Worm (Caenorhabditis elegans): ENCODE measurements around the gene clec-29.

clec-29 gene

ce11 chrV:16692988-16693387 is 46.0 kb downstream of the clec-29 start:
- TF ChIP-seq elt-3 (tag; optimal IDR thresholded peaks at IDR 0.05) (no peak), pha-4 (tag; optimal IDR thresholded peaks at IDR 0.05) (no peak), nhr-11 (tag; optimal IDR thresholded peaks at IDR 0.05) (no peak), snpc-4 (tag; optimal IDR thresholded peaks at IDR 0.05) (no peak), sea-2 (GFP tag; optimal IDR thresholded peaks at IDR 0.05) (no peak), nfya-1 (tag; optimal IDR thresholded peaks at IDR 0.05; ENCODE audit: insufficient read depth) (no peak), ceh-9 (tag; optimal IDR thresholded peaks at IDR 0.05) (no peak), pqm-1 (tag; optimal IDR thresholded peaks at IDR 0.05) (no peak), lin-39 (tag; optimal IDR thresholded peaks at IDR 0.05) (no peak)

Measured in whole organism, L3 larva.